Fruit fly (Drosophila melanogaster) S2 (cell line): ENCODE measurements around the gene Traf4.

Experiments
- CG8478 ChIP-seq: fragments of >200 bp; optimal IDR thresholded peaks from 2 replicates; lab custom pipeline; 2018
- CTCF ChIP-seq, 2 experiments: fragments of >200 bp; optimal IDR thresholded peaks; 2 replicates each; lab custom pipeline; 2018

Gene Traf4

dm6 chr2L:4375035-4376009 is 13.6 kb downstream of the Traf4 start:
- no peak for TF ChIP-seq CG8478 (lab: Kevin White, UChicago)

DNA sequence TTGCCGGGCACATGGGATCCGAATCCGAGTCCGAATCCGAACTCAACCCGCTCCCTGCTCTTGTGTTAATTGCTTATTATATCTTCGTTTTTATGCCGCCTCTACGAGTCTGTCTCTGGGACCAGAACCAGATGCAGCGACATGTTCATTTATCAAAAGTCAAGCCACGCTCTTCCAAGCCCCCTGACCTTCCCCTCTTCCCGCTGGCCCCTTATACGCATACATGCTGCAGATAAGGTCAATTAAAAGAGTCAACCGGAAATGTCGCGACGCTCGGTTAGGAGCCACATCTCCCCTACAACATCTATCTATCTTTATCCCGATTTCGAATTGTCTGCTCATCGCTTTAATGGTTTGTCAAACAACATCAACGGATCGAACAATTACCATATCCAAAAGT is 16.0 kb downstream of the Traf4 start:
- TF ChIP-seq CTCF (optimal IDR thresholded peaks at IDR 0.05; lab: Kevin White, UChicago) (no peak), CG8478 (lab: Kevin White, UChicago) (no peak)

DNA sequence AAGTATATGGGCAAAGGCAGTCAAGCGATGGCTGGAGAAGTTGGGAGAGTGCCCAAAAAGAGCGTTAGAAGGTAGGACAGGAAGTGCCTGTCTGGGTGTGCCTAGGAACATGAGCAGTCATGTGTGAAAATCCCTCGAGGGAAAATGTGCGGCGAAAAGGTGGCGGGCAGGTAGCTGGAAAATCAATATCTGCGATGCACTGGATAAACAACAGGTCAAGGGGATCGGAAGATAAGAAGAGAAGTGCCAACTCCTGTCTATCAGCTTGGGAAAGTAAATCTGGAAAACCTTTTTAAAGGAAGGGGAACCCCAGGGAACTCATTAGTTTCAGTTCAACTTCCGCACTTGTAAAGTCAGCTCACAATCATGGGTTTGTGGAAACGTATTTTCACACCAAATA is 16.7 kb downstream of the Traf4 start:
- TF ChIP-seq CG8478 (lab: Kevin White, UChicago) = no peak

- TF ChIP-seq CTCF (optimal IDR thresholded peaks at IDR 0.05; lab: Kevin White, UChicago) = no peak
- no peak for TF ChIP-seq CG8478 (lab: Kevin White, UChicago)
Observed at dm6 chr2L:4382522-4382921, 20.8 kb downstream of the Traf4 start, which contains the start of gene CG17612. CG17612 (minus strand) TSS chr2L:4382735.

DNA sequence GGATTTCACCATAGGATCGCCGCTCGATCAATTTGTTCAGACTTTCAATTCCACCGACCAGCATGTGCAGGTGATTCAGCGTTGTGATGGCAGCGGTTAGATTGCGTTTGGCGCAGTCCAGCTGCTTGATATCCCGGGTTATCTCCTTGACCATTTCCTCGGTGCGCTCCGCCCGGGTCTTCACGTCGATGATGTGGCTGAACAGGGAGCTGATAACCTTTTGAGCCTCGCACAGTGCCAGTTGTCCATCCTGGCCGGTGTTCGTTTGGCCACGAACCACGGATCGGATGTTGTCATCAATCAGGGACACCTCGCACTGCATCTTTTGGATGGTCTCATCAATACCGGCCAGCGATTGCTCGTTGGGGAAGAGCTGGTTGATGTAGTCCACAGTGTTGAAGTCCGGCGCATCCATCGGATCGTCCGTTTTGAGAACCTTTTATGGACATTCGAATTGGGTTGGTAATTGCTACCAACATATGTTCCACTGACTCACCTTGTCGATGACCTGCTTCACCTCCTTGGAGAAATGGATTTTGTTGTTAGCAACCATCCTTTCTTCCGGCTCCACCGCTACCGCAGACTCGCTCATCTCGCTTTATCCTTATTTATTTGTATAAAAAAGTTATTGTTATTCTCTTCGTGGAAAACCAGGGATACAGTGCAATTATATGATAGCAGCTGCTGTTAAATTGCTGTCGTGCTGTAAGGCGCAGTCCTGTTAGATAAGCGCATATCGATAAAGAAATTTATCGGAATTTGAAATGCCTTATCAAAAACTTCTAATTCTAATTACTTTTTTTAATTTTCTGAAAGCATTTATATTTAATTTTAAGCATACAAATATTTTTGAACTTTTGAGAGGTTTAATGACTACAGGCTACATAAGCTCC is 23.9 kb downstream of the Traf4 start, which contains the start of gene Vps53:
TSS of gene Vps53 (minus strand) at position 676 of the 893 bp plus-strand sequence.
- no peak for TF ChIP-seq CTCF (optimal IDR thresholded peaks at IDR 0.05; lab: Kevin White, UChicago)
- TF ChIP-seq CG8478 (lab: Kevin White, UChicago) = no peak

dm6 chr2L:4386926-4387550 is 25.3 kb downstream of the Traf4 start, which contains the start of gene Psf2:
Psf2 (minus strand) TSS chr2L:4387356.
- TF ChIP-seq CG8478 (lab: Kevin White, UChicago) (no peak), CTCF (optimal IDR thresholded peaks at IDR 0.05; lab: Kevin White, UChicago) (peak in 1 of 2 experiments; percentile 23)

DNA sequence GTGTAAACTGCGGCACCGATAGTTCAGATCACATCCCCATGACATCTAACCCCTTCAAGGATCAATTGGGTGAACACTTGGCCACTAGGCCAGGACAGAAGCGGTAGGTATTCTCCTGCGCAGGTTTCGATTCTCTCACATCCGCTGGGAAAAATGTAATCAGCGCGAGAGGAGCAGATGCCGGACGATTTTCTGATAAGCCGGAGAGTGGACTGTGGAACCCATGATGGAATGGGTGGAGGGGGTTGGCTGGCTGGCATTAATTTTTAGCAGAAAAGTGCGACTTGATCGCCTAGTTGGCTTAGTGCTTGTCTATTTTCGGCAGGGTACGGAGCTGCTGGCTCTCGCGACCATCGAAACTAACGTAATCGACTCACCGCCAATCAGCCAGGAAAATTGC is 26.3 kb downstream of the Traf4 start, which contains the start of gene Tps1:
TSS of gene Tps1 (plus strand) at position 301 of the 400 bp plus-strand sequence.
- no peak for TF ChIP-seq CG8478 (lab: Kevin White, UChicago)
- no peak for TF ChIP-seq CTCF (optimal IDR thresholded peaks at IDR 0.05; lab: Kevin White, UChicago)

dm6 chr2L:4389405-4390115 is 27.8 kb downstream of the Traf4 start:
- TF ChIP-seq CTCF (optimal IDR thresholded peaks at IDR 0.05; lab: Kevin White, UChicago) (no peak), CG8478 (lab: Kevin White, UChicago) (no peak)

DNA sequence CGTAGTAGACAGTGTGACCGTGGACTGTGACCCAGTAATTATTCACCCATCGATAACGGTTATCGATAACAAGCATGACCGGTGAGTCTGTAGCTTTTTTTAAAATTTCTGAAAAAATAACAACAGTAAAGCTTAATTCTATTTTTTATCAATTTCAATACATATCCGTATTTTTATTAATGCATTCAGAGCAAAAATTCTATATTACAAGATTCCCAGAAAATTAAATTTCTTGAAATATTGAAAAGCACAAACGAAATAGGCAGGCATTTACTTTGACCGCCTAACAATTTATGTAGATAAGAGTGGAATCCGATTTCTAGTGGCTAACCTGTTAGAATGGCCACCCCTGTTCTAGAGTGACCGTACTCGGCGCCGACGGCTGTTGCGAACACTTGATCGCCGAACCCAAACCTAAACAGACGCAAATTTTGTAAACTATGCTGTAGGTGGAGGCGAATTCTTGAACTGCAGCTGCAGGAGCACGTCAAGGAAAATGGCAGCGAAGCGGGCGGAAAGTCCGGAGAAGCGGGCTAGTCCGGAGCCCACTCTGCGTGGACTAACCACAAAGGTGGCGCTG is 32.2 kb downstream of the Traf4 start, which contains the start of gene CG3652:
TSS of gene CG3652 (minus strand) at position 35 of the 580 bp plus-strand sequence.
- no peak for TF ChIP-seq CG8478 (lab: Kevin White, UChicago)
- TF ChIP-seq CTCF (optimal IDR thresholded peaks at IDR 0.05; lab: Kevin White, UChicago) = peak; percentile 22 to 33

DNA sequence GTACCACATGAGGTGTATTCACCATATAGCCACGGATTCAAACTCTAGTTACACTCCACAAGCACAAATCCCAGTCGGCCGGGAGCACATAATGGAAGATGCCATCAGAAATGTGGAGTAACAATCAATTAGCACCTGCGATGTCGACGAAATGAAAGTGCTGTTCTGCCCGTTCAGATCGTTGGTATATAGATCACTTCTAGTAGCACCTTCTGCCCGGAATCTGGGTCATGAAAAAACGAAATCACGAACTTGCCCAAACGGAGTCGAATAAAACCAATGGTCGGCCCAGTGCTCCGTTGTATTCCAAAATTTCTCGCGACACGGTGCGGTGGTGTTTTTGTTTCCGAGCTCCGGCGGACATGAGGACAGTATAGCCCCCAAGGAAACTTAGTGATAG is 38.9 kb downstream of the Traf4 start, which contains the start of gene CG33003:
TSS of gene CG33003 (plus strand) at position 301 of the 400 bp plus-strand sequence.
- no peak for TF ChIP-seq CG8478 (lab: Kevin White, UChicago)
- no peak for TF ChIP-seq CTCF (optimal IDR thresholded peaks at IDR 0.05; lab: Kevin White, UChicago)

DNA sequence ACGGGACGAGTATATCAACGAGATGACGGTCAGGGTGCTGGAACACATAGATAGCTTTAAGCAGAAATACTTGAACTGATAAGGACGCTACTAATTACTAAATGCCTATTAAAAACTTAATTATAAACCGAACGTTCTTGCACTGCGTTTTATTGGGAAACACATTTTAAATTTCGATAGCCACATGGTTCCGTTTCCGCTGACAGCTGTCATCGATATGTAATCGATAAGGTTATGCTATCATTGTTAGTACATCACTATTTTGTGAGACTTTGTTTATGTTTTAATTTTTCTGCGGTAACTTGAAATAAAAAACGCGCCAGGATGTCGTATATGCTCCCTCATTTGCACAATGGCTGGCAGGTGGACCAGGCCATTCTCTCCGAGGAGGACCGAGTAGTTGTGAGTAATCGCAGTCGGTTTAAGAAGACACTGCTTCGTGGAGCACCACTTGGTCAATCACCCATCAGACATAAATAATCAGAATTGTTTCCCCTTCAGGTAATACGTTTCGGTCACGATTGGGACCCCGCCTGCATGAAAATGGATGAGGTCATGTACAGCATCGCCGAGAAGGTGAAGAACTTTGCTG is 41.4 kb downstream of the Traf4 start, which contains the start of gene Dim1:
TSS of gene Dim1 (plus strand) at position 239 of the 592 bp plus-strand sequence.
- no peak for TF ChIP-seq CTCF (optimal IDR thresholded peaks at IDR 0.05; lab: Kevin White, UChicago)
- TF ChIP-seq CG8478 (lab: Kevin White, UChicago) = no peak

dm6 chr2L:4410855-4411254 is 49.1 kb downstream of the Traf4 start, which contains the start of gene CG43055:
CG43055 (plus strand) TSS chr2L:4411155.
- TF ChIP-seq CTCF (optimal IDR thresholded peaks at IDR 0.05; lab: Kevin White, UChicago) (no peak), CG8478 (lab: Kevin White, UChicago) (no peak)
